Fruit fly (Drosophila melanogaster): ENCODE measurements around the gene Vav.
A peak's percentile ranks its signal among the peaks of the same experiment; 100 is the strongest.

DNA sequence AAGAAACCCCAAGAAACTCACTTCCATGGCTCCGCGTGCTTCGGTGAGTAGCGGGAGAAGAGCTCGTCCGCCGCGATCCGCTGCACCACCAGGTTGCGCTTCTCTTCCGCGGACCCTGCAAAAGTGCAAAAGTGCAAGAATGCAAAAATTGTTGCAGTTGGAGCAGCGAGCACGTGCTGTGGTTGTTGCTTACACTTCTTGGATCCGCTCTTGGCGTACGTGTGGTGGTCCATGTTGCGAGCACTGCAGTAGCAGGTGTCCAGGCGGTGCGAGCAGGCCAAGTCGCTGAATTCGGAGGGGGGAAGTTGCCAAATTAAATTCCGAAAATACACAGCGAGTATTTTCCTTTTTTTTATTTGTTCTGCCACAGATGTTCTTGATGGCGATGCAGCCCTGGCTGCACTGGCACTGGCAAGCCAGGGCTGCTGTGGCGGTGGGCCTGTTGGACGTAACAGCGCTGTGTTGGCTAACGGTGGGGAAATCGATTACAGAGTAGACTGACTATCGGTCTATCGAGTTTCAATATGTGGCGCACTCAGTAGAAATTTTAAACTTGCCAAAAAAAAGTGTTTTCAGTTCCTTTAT, 7.0 kb downstream of the Vav start, which contains the start of gene CG8010:
- TF ChIP-seq CG12605 (GFP tag; IDR thresholded peaks at IDR 0.05) (no peak), rn (GFP tag; IDR thresholded peaks at IDR 0.05) (no peak), gl (tag; optimal IDR thresholded peaks at IDR 0.05) (no peak), CG32121 (GFP tag; IDR thresholded peaks at IDR 0.05) (no peak), CG34367 (tag; optimal IDR thresholded peaks at IDR 0.05) (no peak), CG8301 (tag; optimal IDR thresholded peaks at IDR 0.05) (no peak), CG9948 (tag; optimal IDR thresholded peaks at IDR 0.05) (no peak), D1 (tag; optimal IDR thresholded peaks at IDR 0.05) (no peak), Ets98B (GFP tag; IDR thresholded peaks at IDR 0.05) (peak; percentile 32; the same call in 1 of the 2 replicates), CG8159 (tag; optimal IDR thresholded peaks at IDR 0.05) (no peak)
